Fruit fly (Drosophila melanogaster) whole organism, wandering third instar larva: ENCODE data around the gene CG7556.

Source experiments
- Abd-B ChIP-seq: fragments of >200 bp; optimal IDR thresholded peaks from 2 replicates; lab custom pipeline; 2017; ENCODE audit warnings: missing biosample characterization, missing genetic modification characterization
- CG9705 ChIP-seq: fragments of 200-800 bp; sonication (Bioruptor generic); optimal IDR thresholded peaks from 2 replicates; lab custom pipeline; 2018; ENCODE audit warnings: missing biosample characterization, mild to moderate bottlenecking, missing genetic modification characterization
- CrebA ChIP-seq: fragments of 200-800 bp; sonication (Bioruptor generic); optimal IDR thresholded peaks from 2 replicates; lab custom pipeline; 2016; ENCODE audit warnings: missing biosample characterization, mild to moderate bottlenecking, missing genetic modification characterization, borderline replicate concordance
- Dfd ChIP-seq: fragments of >200 bp; optimal IDR thresholded peaks from 2 replicates; lab custom pipeline; 2017; ENCODE audit warnings: missing biosample characterization, missing genetic modification characterization
- Dif ChIP-seq: fragments of 200-275, 200-300 bp; sonication (Bioruptor generic); optimal IDR thresholded peaks from 2 replicates; lab custom pipeline; 2018; ENCODE audit warnings: missing biosample characterization, missing genetic modification characterization; ENCODE audit not compliant: partially characterized antibody
- GATAd ChIP-seq: sonication (Bioruptor generic); optimal IDR thresholded peaks from 2 replicates; lab custom pipeline; 2016; ENCODE audit warnings: missing biosample characterization, missing genetic modification characterization
- HLH106 ChIP-seq: fragments of 200-800 bp; optimal IDR thresholded peaks from 3 replicates; lab custom pipeline; 2019; ENCODE audit warnings: missing biosample characterization, mild to moderate bottlenecking, missing genetic modification characterization, moderate library complexity
- Hnf4 ChIP-seq: fragments of 200-800 bp; sonication (Bioruptor generic); optimal IDR thresholded peaks from 2 replicates; lab custom pipeline; 2016; ENCODE audit warnings: missing biosample characterization, mild to moderate bottlenecking, missing genetic modification characterization
- Hr78 ChIP-seq: fragments of >200 bp; optimal IDR thresholded peaks from 2 replicates; lab custom pipeline; 2017; ENCODE audit warnings: missing biosample characterization, missing genetic modification characterization
- Hr83 ChIP-seq: fragments of 200-300 bp; sonication (Bioruptor generic); optimal IDR thresholded peaks from 2 replicates; lab custom pipeline; 2016; ENCODE audit warnings: missing biosample characterization, mild to moderate bottlenecking, missing genetic modification characterization, moderate library complexity; ENCODE audit not compliant: poor library complexity, severe bottlenecking
- Jra ChIP-seq: sonication (Bioruptor generic); optimal IDR thresholded peaks from 2 replicates; lab custom pipeline; 2016; ENCODE audit warnings: missing biosample characterization, missing genetic modification characterization
- Mio ChIP-seq: sonication (Bioruptor generic); optimal IDR thresholded peaks from 2 replicates; lab custom pipeline; 2016; ENCODE audit warnings: missing biosample characterization, missing genetic modification characterization
- Myc ChIP-seq: fragments of >200 bp; optimal IDR thresholded peaks from 2 replicates; lab custom pipeline; 2017
- N ChIP-seq: fragments of >200 bp; optimal IDR thresholded peaks from 2 replicates; lab custom pipeline; 2018; ENCODE audit warnings: missing biosample characterization, missing external identifiers, missing genetic modification characterization
- Rel ChIP-seq, 2 experiments: fragments of 200-800 bp; sonication (Bioruptor generic) in 1 of 2; optimal IDR thresholded peaks; 2 replicates in 1 of 2; 3 replicates in 1 of 2; lab custom pipeline; 2016 to 2019; ENCODE audit warnings: mild to moderate bottlenecking in 2 of 2, missing biosample characterization in 2 of 2, missing genetic modification characterization in 2 of 2, moderate library complexity in 1 of 2
- Sp1 ChIP-seq: fragments of 200-800 bp; sonication (Bioruptor generic); optimal IDR thresholded peaks from 3 replicates; lab custom pipeline; 2019; ENCODE audit warnings: missing biosample characterization, mild to moderate bottlenecking, missing genetic modification characterization, moderate library complexity
- Vsx2 ChIP-seq: fragments of 200-300, 225-300 bp; sonication (Bioruptor generic); optimal IDR thresholded peaks from 2 replicates; lab custom pipeline; 2018; ENCODE audit warnings: missing biosample characterization, missing genetic modification characterization; ENCODE audit not compliant: partially characterized antibody
- br ChIP-seq: fragments of 200-800 bp; sonication (Bioruptor generic); optimal IDR thresholded peaks from 2 replicates; lab custom pipeline; 2016; ENCODE audit warnings: missing biosample characterization, missing genetic modification characterization
- brk ChIP-seq: fragments of 200-800 bp; sonication (Bioruptor generic); optimal IDR thresholded peaks from 2 replicates; lab custom pipeline; 2016; ENCODE audit warnings: missing biosample characterization, mild to moderate bottlenecking, missing genetic modification characterization
- dl ChIP-seq, 2 experiments: fragments of 175-275, 200-275 bp in 1 of 2; fragments of 200-275 bp in 1 of 2; sonication (Bioruptor generic); optimal IDR thresholded peaks; lab custom pipeline; 2018; ENCODE audit warnings: mild to moderate bottlenecking in 2 of 2, missing biosample characterization in 2 of 2, missing genetic modification characterization in 2 of 2, moderate library complexity in 2 of 2; ENCODE audit not compliant: partially characterized antibody in 2 of 2, insufficient read depth in 1 of 2
- dmrt93B ChIP-seq: fragments of 200-800 bp; sonication (Bioruptor generic); optimal IDR thresholded peaks from 2 replicates; lab custom pipeline; 2018; ENCODE audit warnings: missing biosample characterization, mild to moderate bottlenecking, missing genetic modification characterization
- dsf ChIP-seq: sonication (Bioruptor generic); optimal IDR thresholded peaks from 2 replicates; lab custom pipeline; 2016; ENCODE audit warnings: missing biosample characterization, missing genetic modification characterization, borderline replicate concordance
- ey ChIP-seq: fragments of 200-800 bp; sonication (Bioruptor generic); optimal IDR thresholded peaks from 2 replicates; lab custom pipeline; 2016; ENCODE audit warnings: missing biosample characterization, missing genetic modification characterization
- foxo ChIP-seq, 2 experiments: fragments of 200-800 bp; sonication (Bioruptor generic); optimal IDR thresholded peaks; 2 replicates in 1 of 2; 3 replicates in 1 of 2; lab custom pipeline; 2016 to 2017; ENCODE audit warnings: missing biosample characterization in 2 of 2, missing genetic modification characterization in 2 of 2
- fru ChIP-seq: fragments of 200-800 bp; sonication (Bioruptor generic); optimal IDR thresholded peaks from 3 replicates; lab custom pipeline; 2016; ENCODE audit warnings: missing biosample characterization, mild to moderate bottlenecking, missing genetic modification characterization
- h ChIP-seq: fragments of 200-800 bp; sonication (Bioruptor generic); optimal IDR thresholded peaks from 3 replicates; lab custom pipeline; 2016; ENCODE audit warnings: missing biosample characterization, mild to moderate bottlenecking, missing genetic modification characterization
- jim ChIP-seq: fragments of 175-275, 200-325 bp; sonication (Bioruptor generic); optimal IDR thresholded peaks from 2 replicates; lab custom pipeline; 2016; ENCODE audit warnings: missing biosample characterization, mild to moderate bottlenecking, missing genetic modification characterization
- lola ChIP-seq: fragments of >200 bp; optimal IDR thresholded peaks from 2 replicates; lab custom pipeline; 2017; ENCODE audit warnings: missing biosample characterization, missing genetic modification characterization
- pan ChIP-seq: fragments of >200 bp; optimal IDR thresholded peaks from 2 replicates; lab custom pipeline; 2017
- psq ChIP-seq: fragments of 200-800 bp; sonication (Bioruptor generic); optimal IDR thresholded peaks from 3 replicates; lab custom pipeline; 2017; ENCODE audit warnings: missing biosample characterization, mild to moderate bottlenecking, missing genetic modification characterization, moderate library complexity
- rgr ChIP-seq: fragments of 200-800 bp; sonication (Bioruptor generic); optimal IDR thresholded peaks from 3 replicates; lab custom pipeline; 2016; ENCODE audit warnings: missing biosample characterization, mild to moderate bottlenecking, missing genetic modification characterization
- sage ChIP-seq: fragments of 200-800 bp; sonication (Bioruptor generic); optimal IDR thresholded peaks from 2 replicates; lab custom pipeline; 2016; ENCODE audit warnings: missing biosample characterization, mild to moderate bottlenecking, missing genetic modification characterization
- sv ChIP-seq: fragments of 200-800 bp; sonication (Bioruptor generic); optimal IDR thresholded peaks from 3 replicates; lab custom pipeline; 2016; ENCODE audit warnings: missing biosample characterization, missing genetic modification characterization
- tai ChIP-seq: sonication (Bioruptor generic); optimal IDR thresholded peaks from 2 replicates; lab custom pipeline; 2016; ENCODE audit warnings: missing biosample characterization, missing genetic modification characterization
- usp ChIP-seq: fragments of >200 bp; optimal IDR thresholded peaks from 2 replicates; lab custom pipeline; 2017; ENCODE audit warnings: missing biosample characterization, missing genetic modification characterization
- woc ChIP-seq: sonication (Bioruptor generic); optimal IDR thresholded peaks from 2 replicates; lab custom pipeline; 2016; ENCODE audit warnings: missing biosample characterization, mild to moderate bottlenecking, missing genetic modification characterization

Gene CG7556

dm6 chrX:19167032-19167568 is 12.5 kb downstream of the CG7556 start, which contains the start of gene RhoGAP18B:
RhoGAP18B (minus strand) TSS chrX:19167082.
- no peak for TF ChIP-seq Rel (GFP tag; optimal IDR thresholded peaks at IDR 0.05; lab: Kevin White, UChicago)
- peak; percentile 12 for TF ChIP-seq Rel (tag; optimal IDR thresholded peaks at IDR 0.05; lab: Kevin White, UChicago)
- no peak for TF ChIP-seq CG9705
- TF ChIP-seq dsf, result no peak
- peak; percentile 3 for TF ChIP-seq lola (GFP tag; lab: Kevin White, UChicago)
- TF ChIP-seq woc, result no peak
- TF ChIP-seq Dfd (GFP tag; lab: Kevin White, UChicago), result no peak

dm6 chrX:19166152-19166935 is 13.3 kb downstream of the CG7556 start:
- TF ChIP-seq br (GFP tag; lab: Kevin White, UChicago) (peak; percentile 13), Dfd (GFP tag; lab: Kevin White, UChicago) (peak; percentile 5), foxo (GFP tag; optimal IDR thresholded peaks at IDR 0.05; lab: Kevin White, UChicago) (peak in 1 of 2 experiments; percentile 68), Hnf4 (GFP tag; lab: Kevin White, UChicago) (no peak), Myc (no peak), Rel (GFP tag; optimal IDR thresholded peaks at IDR 0.05; lab: Kevin White, UChicago) (no peak), Rel (tag; optimal IDR thresholded peaks at IDR 0.05; lab: Kevin White, UChicago) (peak; percentile 30), Mio (GFP tag; lab: Kevin White, UChicago) (no peak), CG9705 (no peak), fru (GFP tag; lab: Kevin White, UChicago) (peak; percentile 48), sv (GFP tag; lab: Kevin White, UChicago) (no peak), h (GFP tag; lab: Kevin White, UChicago) (peak; percentile 57), pan (no peak), CrebA (GFP tag; lab: Kevin White, UChicago) (no peak), ey (GFP tag; lab: Kevin White, UChicago) (peak; percentile 17), dmrt93B (GFP tag; lab: Kevin White, UChicago) (peak; percentile 52), Sp1 (GFP tag; lab: Kevin White, UChicago) (peak; percentile 66), HLH106 (peak; percentile 58)

- TF ChIP-seq br (GFP tag; lab: Kevin White, UChicago) (peak; percentile 43), Rel (GFP tag; optimal IDR thresholded peaks at IDR 0.05; lab: Kevin White, UChicago) (no peak), Rel (tag; optimal IDR thresholded peaks at IDR 0.05; lab: Kevin White, UChicago) (peak; percentile 48), N (GFP tag; lab: Kevin White, UChicago) (no peak), Jra (GFP tag; lab: Kevin White, UChicago) (no peak), CrebA (GFP tag; lab: Kevin White, UChicago) (peak; percentile 55)
- TF ChIP-seq, all 38 proteins: peak for 3
Observed at dm6 chrX:19165144-19166011, 14.3 kb downstream of the CG7556 start.

dm6 chrX:19164726-19165125 is 14.9 kb downstream of the CG7556 start:
- TF ChIP-seq h (GFP tag; lab: Kevin White, UChicago) (peak; percentile 73), Rel (GFP tag; optimal IDR thresholded peaks at IDR 0.05; lab: Kevin White, UChicago) (no peak), Rel (tag; optimal IDR thresholded peaks at IDR 0.05; lab: Kevin White, UChicago) (no peak), foxo (GFP tag; optimal IDR thresholded peaks at IDR 0.05; lab: Kevin White, UChicago) (peak in 1 of 2 experiments; percentile 83), ey (GFP tag; lab: Kevin White, UChicago) (peak; percentile 73), dl (GFP tag; optimal IDR thresholded peaks at IDR 0.05; lab: Kevin White, UChicago; ENCODE audit: insufficient read depth in 1 of 2, partially characterized antibody in 2 of 2) (no peak), fru (GFP tag; lab: Kevin White, UChicago) (peak; percentile 77), dsf (no peak), lola (GFP tag; lab: Kevin White, UChicago) (no peak), Mio (GFP tag; lab: Kevin White, UChicago) (no peak), Vsx2 (no peak), brk (GFP tag; lab: Kevin White, UChicago) (no peak), tai (GFP tag; lab: Kevin White, UChicago) (no peak), dmrt93B (GFP tag; lab: Kevin White, UChicago) (no peak), Abd-B (GFP tag; lab: Kevin White, UChicago) (no peak), Hnf4 (GFP tag; lab: Kevin White, UChicago) (peak; percentile 36), HLH106 (no peak), GATAd (GFP tag; lab: Kevin White, UChicago) (no peak), Sp1 (GFP tag; lab: Kevin White, UChicago) (peak; percentile 55), sv (GFP tag; lab: Kevin White, UChicago) (no peak), Hr83 (GFP tag; lab: Kevin White, UChicago) (no peak), rgr (peak; percentile 67), usp (GFP tag; lab: Kevin White, UChicago) (no peak), br (GFP tag; lab: Kevin White, UChicago) (peak; percentile 26), jim (no peak), psq (GFP tag; lab: Kevin White, UChicago) (peak; percentile 76), CG9705 (no peak), pan (no peak), Hr78 (GFP tag; lab: Kevin White, UChicago) (no peak), Dif (no peak), sage (no peak)
